Fruit fly (Drosophila melanogaster): ENCODE data around the gene CG31459.

Gene CG31459

DNA sequence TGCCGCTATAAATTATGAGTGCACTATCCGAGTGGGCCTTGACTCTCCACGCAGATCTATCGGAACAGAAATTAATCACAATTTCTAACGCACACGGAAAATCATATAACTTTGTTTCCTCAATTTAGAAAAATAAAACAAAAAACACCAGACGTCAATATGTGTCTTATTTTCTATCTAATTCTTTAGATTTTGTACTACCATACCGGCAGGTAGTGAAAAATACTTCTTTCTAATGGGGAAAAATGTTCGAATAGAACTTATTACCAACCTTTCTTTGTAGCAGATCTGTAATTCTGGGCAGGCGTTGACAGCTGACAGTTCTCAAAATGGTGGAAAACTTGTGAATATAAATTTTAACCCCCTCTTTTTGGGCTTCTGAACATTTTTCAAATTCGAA is at the start of gene CG31459:
Gene CG31459 (plus strand): TSS at position 301 of the 400 bp plus-strand sequence.
- TF ChIP-seq Ets98B (GFP tag; IDR thresholded peaks at IDR 0.05), result no peak
- no peak for TF ChIP-seq D1 (tag; optimal IDR thresholded peaks at IDR 0.05)
- TF ChIP-seq CG32121 (GFP tag; IDR thresholded peaks at IDR 0.05), result no peak
- TF ChIP-seq CG14655 (GFP tag; optimal IDR thresholded peaks at IDR 0.05), result no peak
- TF ChIP-seq CG8159 (tag; optimal IDR thresholded peaks at IDR 0.05), result no peak
- TF ChIP-seq CG15710 (tag; optimal IDR thresholded peaks at IDR 0.05), result no peak
- no peak for TF ChIP-seq Pif1A (GFP tag; optimal IDR thresholded peaks at IDR 0.05)
- TF ChIP-seq rn (GFP tag; IDR thresholded peaks at IDR 0.05), result no peak
- no peak for TF ChIP-seq gl (tag; optimal IDR thresholded peaks at IDR 0.05)
- no peak for TF ChIP-seq CG13204 (GFP tag; optimal IDR thresholded peaks at IDR 0.05)
- no peak for TF ChIP-seq CG8301 (tag; optimal IDR thresholded peaks at IDR 0.05)
- TF ChIP-seq EcR (GFP tag; optimal IDR thresholded peaks at IDR 0.05), result no peak
- TF ChIP-seq Pif1B (GFP tag; optimal IDR thresholded peaks at IDR 0.05), result no peak
- no peak for TF ChIP-seq fd96Ca (GFP tag; IDR thresholded peaks at IDR 0.05)
- TF ChIP-seq CG9948 (tag; optimal IDR thresholded peaks at IDR 0.05), result no peak
- TF ChIP-seq CG10348 (GFP tag; IDR thresholded peaks at IDR 0.05), result no peak
- no peak for TF ChIP-seq Snoo (tag; optimal IDR thresholded peaks at IDR 0.05)
- no peak for TF ChIP-seq CG34367 (tag; optimal IDR thresholded peaks at IDR 0.05)

DNA sequence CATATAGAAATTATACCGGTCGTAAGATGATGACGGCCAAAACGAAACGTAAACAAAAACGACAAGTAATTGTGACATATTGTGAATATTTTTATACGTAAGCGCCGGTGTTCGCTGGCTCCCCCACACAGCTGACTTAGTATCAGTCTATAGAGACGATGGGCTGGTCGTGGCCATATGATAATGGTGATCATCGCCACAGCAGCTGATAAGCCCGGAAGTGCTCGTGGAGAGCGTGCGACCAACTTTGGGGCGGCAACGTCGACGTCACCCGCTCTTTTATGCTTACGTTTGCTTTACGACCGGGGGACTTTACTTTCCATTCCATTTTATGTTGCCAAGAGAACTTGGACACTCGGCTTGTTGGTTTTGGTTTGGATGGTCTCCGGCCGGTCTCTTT is 47.9 kb upstream of the CG31459 start:
- TF ChIP-seq gl (tag; optimal IDR thresholded peaks at IDR 0.05) (no peak), CG4496 (GFP tag; IDR thresholded peaks at IDR 0.05) (no peak), CG9948 (tag; optimal IDR thresholded peaks at IDR 0.05) (no peak), fd96Ca (GFP tag; IDR thresholded peaks at IDR 0.05) (no peak), CG15710 (tag; optimal IDR thresholded peaks at IDR 0.05) (no peak), Ets98B (GFP tag; IDR thresholded peaks at IDR 0.05) (no peak), Snoo (tag; optimal IDR thresholded peaks at IDR 0.05) (no peak), CG12605 (GFP tag; IDR thresholded peaks at IDR 0.05) (no peak), CG13204 (GFP tag; optimal IDR thresholded peaks at IDR 0.05) (no peak), CG14655 (GFP tag; optimal IDR thresholded peaks at IDR 0.05) (no peak), EcR (GFP tag; optimal IDR thresholded peaks at IDR 0.05) (no peak)

DNA sequence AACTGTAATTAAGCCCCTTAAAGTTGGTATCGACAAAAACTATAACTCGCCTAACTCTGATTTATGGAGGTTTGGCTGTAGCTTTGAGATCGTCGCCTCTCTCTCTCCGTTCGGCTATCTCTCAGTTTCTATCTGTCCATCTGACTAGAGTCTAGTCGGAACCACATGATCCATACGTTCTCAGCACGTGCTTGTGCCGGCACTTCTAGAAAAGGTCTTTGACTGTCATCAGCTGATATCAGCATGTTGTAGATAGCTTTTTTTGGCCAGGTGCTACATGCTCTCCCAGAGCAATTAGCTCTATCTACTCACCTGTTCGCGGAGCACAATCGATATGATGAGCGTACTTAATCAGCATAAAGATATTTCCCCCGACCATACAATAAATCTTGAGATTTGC is 47.0 kb upstream of the CG31459 start:
- TF ChIP-seq CG8301 (tag; optimal IDR thresholded peaks at IDR 0.05), result no peak
- no peak for TF ChIP-seq Pif1A (GFP tag; optimal IDR thresholded peaks at IDR 0.05)

DNA sequence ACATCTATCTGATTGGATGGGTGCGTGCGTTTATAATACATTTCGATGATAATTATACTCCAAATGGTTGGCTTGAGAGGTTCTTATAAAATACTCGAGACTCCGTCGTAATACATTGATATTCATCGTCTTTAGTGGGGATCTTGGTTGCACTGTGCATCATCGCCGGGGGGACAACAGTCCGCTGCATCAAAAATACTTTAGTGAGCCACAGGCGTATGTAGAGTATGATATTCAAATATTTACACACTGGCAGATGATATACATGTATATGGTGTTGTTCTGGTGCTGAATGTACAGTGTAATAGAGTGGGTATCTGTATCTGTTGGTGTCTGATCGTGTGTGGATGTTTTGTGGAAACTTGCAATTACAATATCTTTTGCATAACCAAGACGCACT is 45.3 kb upstream of the CG31459 start:
- TF ChIP-seq CG9948 (tag; optimal IDR thresholded peaks at IDR 0.05) (no peak), CG8159 (tag; optimal IDR thresholded peaks at IDR 0.05) (no peak)

DNA sequence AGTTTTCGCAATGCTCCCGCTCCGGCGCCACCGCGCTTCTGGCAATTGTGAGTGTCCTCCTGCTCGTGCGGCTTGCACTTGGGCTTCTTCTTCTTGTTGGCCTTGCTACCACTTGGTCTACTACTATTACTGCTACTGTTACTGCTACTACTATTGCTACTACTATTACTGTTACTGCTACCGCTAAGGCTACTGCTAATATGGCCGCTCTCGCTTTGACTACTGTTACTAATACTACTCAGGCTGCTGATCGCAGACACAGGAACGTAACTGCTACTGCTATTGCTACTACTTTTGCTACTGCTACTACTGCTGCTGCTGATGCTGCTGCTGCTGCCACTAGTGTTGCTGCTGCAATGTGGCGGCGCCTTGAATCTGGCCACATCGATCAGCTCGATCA is 43.8 kb upstream of the CG31459 start:
- no peak for TF ChIP-seq Ets98B (GFP tag; IDR thresholded peaks at IDR 0.05)
- no peak for TF ChIP-seq Snoo (tag; optimal IDR thresholded peaks at IDR 0.05)

DNA sequence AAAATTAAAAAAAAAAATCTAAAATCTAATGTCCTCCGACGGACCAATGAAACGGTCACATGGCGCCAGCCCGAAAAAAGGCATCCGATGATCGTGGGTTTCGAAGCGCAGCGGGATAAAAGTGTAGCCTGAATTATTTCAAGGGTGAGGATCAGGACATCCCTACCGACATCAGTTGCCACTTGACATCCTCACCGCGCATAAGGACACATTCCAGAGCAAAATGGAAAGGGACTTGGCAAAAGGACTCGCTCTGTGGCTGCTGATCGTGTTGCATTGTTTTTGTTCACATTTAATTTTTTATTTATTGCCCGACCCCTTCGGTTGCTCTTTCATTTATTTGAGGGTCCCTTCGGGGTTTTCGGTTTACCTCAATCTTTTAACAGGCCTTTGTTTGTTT is 41.0 kb upstream of the CG31459 start:
- no peak for TF ChIP-seq CG9948 (tag; optimal IDR thresholded peaks at IDR 0.05)
- TF ChIP-seq CG14655 (GFP tag; optimal IDR thresholded peaks at IDR 0.05), result no peak
- no peak for TF ChIP-seq Snoo (tag; optimal IDR thresholded peaks at IDR 0.05)

DNA sequence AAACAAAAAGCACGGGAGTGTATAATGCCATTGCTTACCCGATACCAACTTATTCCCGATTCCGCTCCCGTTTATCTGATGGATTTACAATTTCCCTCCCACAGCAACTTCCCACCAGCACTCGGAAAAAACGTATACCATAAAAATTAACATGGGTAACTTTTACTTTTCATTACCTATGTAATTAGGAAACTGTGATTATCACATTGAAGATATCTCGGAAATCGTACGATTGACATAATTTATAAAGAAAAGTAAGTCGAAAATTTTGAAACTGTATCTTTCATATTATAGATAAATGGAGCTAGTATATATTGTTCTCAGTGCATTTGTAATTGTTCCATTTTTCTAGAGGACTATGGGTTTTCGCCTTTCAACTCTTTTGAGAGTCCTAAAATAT is 38.9 kb upstream of the CG31459 start:
- TF ChIP-seq CG15710 (tag; optimal IDR thresholded peaks at IDR 0.05), result no peak
- no peak for TF ChIP-seq CG32121 (GFP tag; IDR thresholded peaks at IDR 0.05)
- TF ChIP-seq CG8159 (tag; optimal IDR thresholded peaks at IDR 0.05), result peak; percentile 9
- no peak for TF ChIP-seq D1 (tag; optimal IDR thresholded peaks at IDR 0.05)

DNA sequence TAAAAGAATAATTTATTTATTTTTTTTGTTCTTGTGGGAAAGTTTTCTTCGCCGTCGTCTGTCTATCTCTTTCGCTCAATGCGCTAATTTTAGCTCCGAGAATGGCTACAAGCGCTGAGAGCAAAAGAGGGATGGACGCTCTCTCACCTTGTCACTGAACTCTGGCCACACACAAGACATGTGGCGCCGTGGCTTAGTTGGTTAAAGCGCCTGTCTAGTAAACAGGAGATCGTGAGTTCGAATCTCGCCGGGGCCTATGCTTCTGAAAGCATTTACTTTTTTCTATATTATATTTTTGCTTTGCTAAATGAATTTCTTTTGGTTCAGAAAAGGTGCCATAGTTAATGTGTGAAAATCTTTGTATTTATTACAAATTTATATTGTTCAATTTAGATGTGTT is 38.1 kb upstream of the CG31459 start:
- TF ChIP-seq CG14655 (GFP tag; optimal IDR thresholded peaks at IDR 0.05) (no peak), Ets98B (GFP tag; IDR thresholded peaks at IDR 0.05) (no peak), D1 (tag; optimal IDR thresholded peaks at IDR 0.05) (peak; percentile 2), CG17806 (tag; optimal IDR thresholded peaks at IDR 0.05) (no peak), CG12605 (GFP tag; IDR thresholded peaks at IDR 0.05) (peak; percentile 15; the same call in 1 of the 2 replicates), gl (tag; optimal IDR thresholded peaks at IDR 0.05) (no peak), CG10348 (GFP tag; IDR thresholded peaks at IDR 0.05) (no peak), Snoo (tag; optimal IDR thresholded peaks at IDR 0.05) (no peak), Pif1B (GFP tag; optimal IDR thresholded peaks at IDR 0.05) (no peak), CG4496 (GFP tag; IDR thresholded peaks at IDR 0.05) (no peak), CG15710 (tag; optimal IDR thresholded peaks at IDR 0.05) (no peak), CG34367 (tag; optimal IDR thresholded peaks at IDR 0.05) (no peak), fd96Ca (GFP tag; IDR thresholded peaks at IDR 0.05) (no peak), CG8301 (tag; optimal IDR thresholded peaks at IDR 0.05) (no peak), Pif1A (GFP tag; optimal IDR thresholded peaks at IDR 0.05) (no peak), CG8159 (tag; optimal IDR thresholded peaks at IDR 0.05) (no peak), CG9948 (tag; optimal IDR thresholded peaks at IDR 0.05) (no peak), EcR (GFP tag; optimal IDR thresholded peaks at IDR 0.05) (peak; percentile 44)
